Worm (Caenorhabditis elegans) whole organism, late embryonic: ENCODE measurements around the gene idpb-3.

Source experiments
- ahr-1 ChIP-seq: sonication (generic microtip); optimal IDR thresholded peaks from 2 replicates; lab custom pipeline; 2016; ENCODE audit warnings: missing genetic modification characterization, missing compliant biosample characterization
- ceh-22 ChIP-seq: sonication (generic microtip); optimal IDR thresholded peaks from 2 replicates; lab custom pipeline; 2017; ENCODE audit warnings: missing biosample characterization, missing genetic modification characterization
- elt-2 ChIP-seq: sonication (generic microtip); optimal IDR thresholded peaks from 2 replicates; lab custom pipeline; 2016; ENCODE audit warnings: missing genetic modification reagents, missing genetic modification characterization, missing compliant biosample characterization
- ets-4 ChIP-seq: sonication (generic microtip); optimal IDR thresholded peaks from 2 replicates; lab custom pipeline; 2016; ENCODE audit warnings: missing genetic modification characterization, missing compliant biosample characterization
- fkh-10 ChIP-seq: fragments of 150-350 bp; optimal IDR thresholded peaks from 2 replicates; lab custom pipeline; 2014; ENCODE audit warnings: missing biosample characterization, missing genetic modification reagents, missing genetic modification characterization
- hlh-6 ChIP-seq: sonication (generic microtip); optimal IDR thresholded peaks from 2 replicates; lab custom pipeline; 2016; ENCODE audit warnings: missing genotype, missing genetic modification characterization, missing compliant biosample characterization
- mec-3 ChIP-seq: sonication (generic microtip); optimal IDR thresholded peaks from 2 replicates; lab custom pipeline; 2016; ENCODE audit warnings: borderline replicate concordance, missing genetic modification characterization, missing compliant biosample characterization
- nfya-1 ChIP-seq: sonication (generic microtip); optimal IDR thresholded peaks from 2 replicates; lab custom pipeline; 2017; ENCODE audit warnings: missing genetic modification characterization, mild to moderate bottlenecking, missing compliant biosample characterization, antibody characterized with exemption, moderate library complexity
- pha-4 ChIP-seq: fragments of 150-350 bp; optimal IDR thresholded peaks from 2 replicates; lab custom pipeline; 2018; ENCODE audit warnings: missing biosample characterization, missing genetic modification reagents, missing genetic modification characterization
- sox-4 ChIP-seq: sonication (generic microtip); optimal IDR thresholded peaks from 2 replicates; lab custom pipeline; 2017; ENCODE audit warnings: mild to moderate bottlenecking, missing genetic modification characterization, inconsistent platforms, missing compliant biosample characterization
- unc-3 ChIP-seq, 2 experiments: fragments of 200-800 bp in 1 of 2; sonication (Bioruptor generic) in 1 of 2; sonication (generic microtip) in 1 of 2; conservative IDR thresholded peaks in 1 of 2; optimal IDR thresholded peaks in 1 of 2; 2 replicates each; pipeline versions ENCODE4 v1.3.6 to Lab custom; 2016 to 2022; ENCODE audit warnings: missing compliant biosample characterization in 2 of 2, missing genetic modification characterization in 2 of 2, missing genetic modification reagents in 1 of 2

DNA sequence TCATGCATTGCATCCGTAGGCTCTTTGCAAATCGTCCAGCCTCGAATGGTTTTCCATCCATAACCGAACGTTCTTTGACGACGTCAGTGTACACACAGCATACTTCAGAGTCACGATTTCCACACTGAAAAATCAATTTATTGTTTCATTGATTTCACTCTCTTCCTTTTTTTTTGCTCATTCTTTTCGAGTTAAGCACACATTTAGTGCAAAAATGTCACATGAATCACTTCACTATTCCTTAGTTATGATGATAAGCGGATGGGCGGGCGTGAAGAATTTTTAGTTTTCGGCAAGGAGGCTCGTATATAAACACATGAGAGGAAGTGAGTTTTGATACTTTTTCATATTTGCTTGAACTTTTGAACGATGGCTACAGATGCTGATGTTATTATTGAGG lies 16.2 kb downstream of the idpb-3 start, which contains the start of gene txt-9:
- TF ChIP-seq sox-4 (no peak), nfya-1 (tag; lab: Kevin White, UChicago) (no peak), pha-4 (no peak), ahr-1 (no peak), hlh-6 (tag; lab: Kevin White, UChicago) (no peak), unc-3 (GFP tag; conservative IDR thresholded peaks at IDR 0.05; lab: Robert Waterston, UW) (no peak), unc-3 (tag; optimal IDR thresholded peaks at IDR 0.05; lab: Kevin White, UChicago) (no peak), fkh-10 (GFP tag; lab: Kevin White, UChicago) (no peak), mec-3 (tag; lab: Kevin White, UChicago) (no peak), ceh-22 (no peak), ets-4 (tag; lab: Kevin White, UChicago) (no peak), elt-2 (no peak)
